Worm (Caenorhabditis elegans) whole organism, L4 larva: Measurements from ENCODE around the gene srbc-37.

Experiments used
- F10B5.3 ChIP-seq: sonication (generic microtip); optimal IDR thresholded peaks from 2 replicates; lab custom pipeline; 2016; ENCODE audit warnings: mild to moderate bottlenecking, missing genetic modification characterization, missing compliant biosample characterization
- Y105C5A.15 ChIP-seq: fragments of 200-800 bp; sonication (Bioruptor generic); IDR thresholded peaks from 2 replicates; pipeline ENCODE4 v1.3.6; 2022; ENCODE audit warnings: missing genetic modification characterization, missing compliant biosample characterization
- Y5F2A.4 ChIP-seq: fragments of 200-800 bp; sonication (Bioruptor generic); optimal IDR thresholded peaks from 2 replicates; lab custom pipeline; 2018; ENCODE audit warnings: mild to moderate bottlenecking, missing genetic modification characterization, missing compliant biosample characterization
- arid-1 ChIP-seq: fragments of 200-800 bp; sonication (Bioruptor generic); conservative IDR thresholded peaks from 2 replicates; pipeline ENCODE4 v1.3.6; 2022; ENCODE audit warnings: missing genetic modification reagents, missing genetic modification characterization, missing compliant biosample characterization
- attf-4 ChIP-seq: sonication (generic microtip); optimal IDR thresholded peaks from 3 replicates; lab custom pipeline; 2017; ENCODE audit warnings: missing biosample characterization, missing genetic modification characterization
- ceh-82 ChIP-seq: sonication (generic microtip); optimal IDR thresholded peaks from 2 replicates; lab custom pipeline; 2017; ENCODE audit warnings: missing biosample characterization, missing genetic modification characterization
- ces-1 ChIP-seq: fragments of 150-350 bp; sonication (generic microtip); optimal IDR thresholded peaks from 4 replicates; lab custom pipeline; 2014; ENCODE audit warnings: missing biosample characterization, missing genetic modification reagents, missing genetic modification characterization
- ctbp-1 ChIP-seq: fragments of 200-800 bp; sonication (Bioruptor generic); IDR thresholded peaks from 2 replicates; pipeline ENCODE4 v1.3.6; 2022; ENCODE audit warnings: missing genetic modification reagents, missing genetic modification characterization, missing compliant biosample characterization
- dpl-1 ChIP-seq: fragments of 150-350 bp; optimal IDR thresholded peaks from 2 replicates; lab custom pipeline; 2014; ENCODE audit warnings: missing biosample characterization, missing genetic modification reagents, missing genetic modification characterization
- egl-43 ChIP-seq: fragments of 200-800 bp; sonication (Bioruptor generic); IDR thresholded peaks from 2 replicates; pipeline ENCODE4 v1.3.6; 2022; ENCODE audit warnings: missing genetic modification reagents, missing genetic modification characterization, missing compliant biosample characterization
- fos-1 ChIP-seq: fragments of 150-350 bp; optimal IDR thresholded peaks from 2 replicates; lab custom pipeline; 2014; ENCODE audit warnings: missing biosample characterization, missing genetic modification characterization
- gei-8 ChIP-seq: fragments of 200-800 bp; sonication (Bioruptor generic); optimal IDR thresholded peaks from 2 replicates; lab custom pipeline; 2018; ENCODE audit warnings: mild to moderate bottlenecking, missing genetic modification characterization, missing compliant biosample characterization
- hlh-30 ChIP-seq: sonication (generic microtip); optimal IDR thresholded peaks from 2 replicates; lab custom pipeline; 2017; ENCODE audit warnings: antibody characterized with exemption, mild to moderate bottlenecking, missing genetic modification characterization, missing compliant biosample characterization; ENCODE audit not compliant: insufficient read depth
- lim-7 ChIP-seq: fragments of 200-800 bp; sonication (Bioruptor generic); IDR thresholded peaks from 2 replicates; pipeline ENCODE4 v1.3.6; 2022; ENCODE audit warnings: missing genetic modification characterization, missing compliant biosample characterization
- lir-3 ChIP-seq: sonication (generic microtip); optimal IDR thresholded peaks from 2 replicates; lab custom pipeline; 2016; ENCODE audit warnings: mild to moderate bottlenecking, missing genetic modification characterization, missing compliant biosample characterization
- madf-5 ChIP-seq, 2 experiments: fragments of 200-800 bp; sonication (Bioruptor generic); IDR thresholded peaks; 2 replicates each; pipeline ENCODE4 v1.3.6; 2022; ENCODE audit warnings: missing compliant biosample characterization in 2 of 2, missing genetic modification characterization in 2 of 2
- nhr-10 ChIP-seq: fragments of 150-350 bp; optimal IDR thresholded peaks from 2 replicates; lab custom pipeline; 2014; ENCODE audit warnings: missing biosample characterization, missing genetic modification characterization
- nhr-11 ChIP-seq: fragments of 150-350 bp; optimal IDR thresholded peaks from 2 replicates; lab custom pipeline; 2014; ENCODE audit warnings: missing biosample characterization, missing genetic modification characterization
- nhr-111 ChIP-seq: fragments of 200-800 bp; sonication (Bioruptor generic); optimal IDR thresholded peaks from 2 replicates; lab custom pipeline; 2018; ENCODE audit warnings: mild to moderate bottlenecking, missing genetic modification characterization, missing compliant biosample characterization
- nhr-237 ChIP-seq: sonication (generic microtip); optimal IDR thresholded peaks from 2 replicates; lab custom pipeline; 2017; ENCODE audit warnings: missing biosample characterization, missing genetic modification characterization
- nhr-25 ChIP-seq: sonication (generic microtip); optimal IDR thresholded peaks from 2 replicates; lab custom pipeline; 2017; ENCODE audit warnings: missing genetic modification characterization, mild to moderate bottlenecking, missing compliant biosample characterization, antibody characterized with exemption, moderate library complexity, borderline replicate concordance; ENCODE audit not compliant: insufficient read depth
- nhr-28 ChIP-seq: fragments of 150-350 bp; optimal IDR thresholded peaks from 2 replicates; lab custom pipeline; 2014; ENCODE audit warnings: missing biosample characterization, missing genetic modification characterization
- nhr-42 ChIP-seq: fragments of 200-800 bp; sonication (Bioruptor generic); IDR thresholded peaks from 2 replicates; pipeline ENCODE4 v1.3.6; 2022; ENCODE audit warnings: missing genetic modification characterization, missing compliant biosample characterization
- nhr-48 ChIP-seq: sonication (generic microtip); optimal IDR thresholded peaks from 2 replicates; lab custom pipeline; 2016; ENCODE audit warnings: mild to moderate bottlenecking, missing genetic modification characterization, missing compliant biosample characterization
- nhr-6 ChIP-seq: fragments of 150-350 bp; optimal IDR thresholded peaks from 2 replicates; lab custom pipeline; 2014; ENCODE audit warnings: missing biosample characterization, missing genetic modification characterization
- pha-4 ChIP-seq, 2 experiments: fragments of 150-350 bp in 1 of 2; fragments of 200-800 bp in 1 of 2; sonication (Bioruptor generic) in 1 of 2; IDR thresholded peaks in 1 of 2; optimal IDR thresholded peaks in 1 of 2; 2 replicates each; pipeline versions ENCODE4 v1.3.6 to Lab custom; 2014 to 2022; ENCODE audit warnings: missing genetic modification characterization in 2 of 2, missing genetic modification reagents in 2 of 2, missing biosample characterization in 1 of 2, missing compliant biosample characterization in 1 of 2
- set-16 ChIP-seq: fragments of 200-800 bp; sonication (Bioruptor generic); IDR thresholded peaks from 2 replicates; pipeline ENCODE4 v1.3.6; 2022; ENCODE audit warnings: missing genetic modification reagents, missing genetic modification characterization, missing compliant biosample characterization
- spr-1 ChIP-seq: sonication (generic microtip); optimal IDR thresholded peaks from 2 replicates; lab custom pipeline; 2016; ENCODE audit warnings: mild to moderate bottlenecking, missing genetic modification characterization, missing compliant biosample characterization
- unc-130 ChIP-seq: sonication (generic microtip); optimal IDR thresholded peaks from 2 replicates; lab custom pipeline; 2016; ENCODE audit warnings: missing genetic modification reagents, missing genetic modification characterization, missing compliant biosample characterization
- zfp-2 ChIP-seq: sonication (generic microtip); optimal IDR thresholded peaks from 2 replicates; lab custom pipeline; 2016; ENCODE audit warnings: mild to moderate bottlenecking, missing genetic modification characterization, missing compliant biosample characterization
- zfp-3 ChIP-seq: fragments of 200-800 bp; sonication (Bioruptor generic); conservative IDR thresholded peaks from 2 replicates; pipeline ENCODE4 v1.3.6; 2022; ENCODE audit warnings: missing genetic modification reagents, missing genetic modification characterization, missing compliant biosample characterization

The srbc-37 gene

DNA sequence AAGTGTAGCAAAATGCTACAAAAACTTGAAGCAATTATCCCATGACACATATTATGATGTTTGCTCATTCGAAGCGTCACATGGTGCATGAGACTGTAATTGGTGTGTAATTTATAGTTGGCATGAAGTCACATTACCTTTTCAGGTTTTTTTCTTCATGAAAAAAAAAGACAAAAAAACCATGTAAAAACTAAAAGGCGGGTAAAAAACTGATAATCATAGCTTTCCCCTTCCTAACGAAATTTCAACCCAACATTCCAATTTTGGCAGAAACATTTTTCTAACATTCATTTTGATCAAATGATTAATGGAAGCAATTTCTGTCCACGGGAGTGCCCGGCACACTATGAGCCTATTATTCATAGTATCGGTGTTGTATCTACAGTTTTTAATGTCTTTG is 45.7 kb downstream of the srbc-37 start, which contains the start of gene sri-4:
sri-4 (plus strand) TSS at position 301 of the 400 bp plus-strand sequence.
- TF ChIP-seq ceh-82 (no peak), ctbp-1 (GFP tag; lab: Robert Waterston, UW) (no peak), set-16 (GFP tag; lab: Robert Waterston, UW) (no peak), Y5F2A.4 (GFP tag; lab: Kevin White, UChicago) (no peak), nhr-11 (no peak), lir-3 (tag; lab: Kevin White, UChicago) (no peak), fos-1 (tag; lab: Kevin White, UChicago) (no peak), nhr-42 (GFP tag; lab: Robert Waterston, UW) (no peak), lim-7 (GFP tag; lab: Robert Waterston, UW) (no peak), unc-130 (GFP tag; lab: Kevin White, UChicago) (no peak), nhr-48 (tag; lab: Kevin White, UChicago) (no peak), nhr-28 (tag; lab: Kevin White, UChicago) (no peak), arid-1 (GFP tag; lab: Robert Waterston, UW) (no peak), Y105C5A.15 (GFP tag; lab: Robert Waterston, UW) (no peak), dpl-1 (GFP tag; lab: Kevin White, UChicago) (no peak), F10B5.3 (tag; lab: Kevin White, UChicago) (no peak), gei-8 (GFP tag; lab: Kevin White, UChicago) (no peak)

DNA sequence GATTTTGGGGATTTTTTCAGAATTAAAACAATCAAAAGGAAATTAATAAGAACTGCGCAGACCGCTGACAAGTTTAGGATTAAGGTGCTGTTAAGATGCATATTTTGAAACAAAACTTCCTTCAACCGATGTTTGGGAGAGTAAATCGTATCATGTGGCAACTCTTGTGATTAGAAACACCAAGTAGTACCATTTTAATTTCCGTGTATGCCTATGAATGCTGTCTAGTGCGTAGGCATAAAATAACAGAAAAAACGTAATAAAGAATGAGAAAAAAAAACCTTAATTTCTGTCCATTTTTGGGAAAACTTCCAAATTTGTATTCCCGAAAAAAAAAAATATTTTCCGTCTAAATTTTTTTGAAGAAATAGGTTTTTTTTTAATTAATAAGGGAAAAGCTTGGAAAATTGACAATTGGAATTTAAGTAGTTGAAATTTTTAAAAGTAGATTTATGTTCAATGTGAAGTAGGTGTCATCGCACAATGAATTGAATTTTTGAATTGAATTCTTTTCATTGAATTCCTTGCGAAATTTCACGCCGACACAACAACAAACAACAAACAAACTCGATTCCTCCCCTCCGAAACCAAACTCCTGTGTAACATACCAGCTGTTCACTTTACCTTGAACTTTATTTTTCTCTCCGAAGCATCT is 50.4 kb downstream of the srbc-37 start, which contains the start of the genes str-262 and srp-1:
str-262 (minus strand) TSS at position 101 of the 655 bp plus-strand sequence.
srp-1 (plus strand) TSS at position 605 of the 655 bp plus-strand sequence.
- TF ChIP-seq hlh-30 (tag; lab: Kevin White, UChicago) (no peak), zfp-3 (GFP tag; lab: Robert Waterston, UW) (no peak), nhr-11 (no peak), gei-8 (GFP tag; lab: Kevin White, UChicago) (no peak), nhr-111 (no peak), spr-1 (tag; lab: Kevin White, UChicago) (no peak), nhr-25 (tag; lab: Kevin White, UChicago) (no peak), nhr-6 (tag; lab: Kevin White, UChicago) (no peak), attf-4 (tag; lab: Kevin White, UChicago) (no peak), zfp-2 (tag; lab: Kevin White, UChicago) (no peak), madf-5 (GFP tag; IDR thresholded peaks at IDR 0.05; lab: Robert Waterston, UW) (no peak), pha-4 (GFP tag; IDR thresholded peaks at IDR 0.05; lab: Robert Waterston, UW) (no peak), pha-4 (tag; optimal IDR thresholded peaks at IDR 0.05; lab: Kevin White, UChicago) (no peak), nhr-10 (tag; lab: Kevin White, UChicago) (no peak), nhr-237 (no peak), egl-43 (GFP tag; lab: Robert Waterston, UW) (no peak), ces-1 (GFP tag; lab: Kevin White, UChicago) (no peak)
